Fruit fly (Drosophila melanogaster): ENCODE results near the gene lmgB.

The lmgB gene

dm6 chr2L:8511723-8512122 is 16.7 kb downstream of the lmgB start, which contains the start of gene CG13096 (continued):
- TF ChIP-seq CG13287 (GFP tag; IDR thresholded peaks at IDR 0.05; ENCODE audit: partially characterized antibody) (peak; percentile 100), nau (GFP tag; optimal IDR thresholded peaks at IDR 0.05) (no peak), CG10979 (tag; optimal IDR thresholded peaks at IDR 0.05) (no peak), crc (GFP tag; optimal IDR thresholded peaks at IDR 0.05) (no peak), ewg (GFP tag; optimal IDR thresholded peaks at IDR 0.05) (no peak), crp (GFP tag; optimal IDR thresholded peaks at IDR 0.05) (peak; percentile 73 to 95), Neu2 (GFP tag; optimal IDR thresholded peaks at IDR 0.05; ENCODE audit: borderline replicate concordance) (no peak), CG14014 (GFP tag; IDR thresholded peaks at IDR 0.05) (no peak), Scr (GFP tag; IDR thresholded peaks at IDR 0.05; ENCODE audit: partially characterized antibody) (peak; percentile 97), CG6683 (GFP tag; optimal IDR thresholded peaks at IDR 0.05) (no peak), NC2β (GFP tag; optimal IDR thresholded peaks at IDR 0.05) (no peak), h (optimal IDR thresholded peaks at IDR 0.05) (no peak), CG4360 (GFP tag; IDR thresholded peaks at IDR 0.05) (no peak), CG8924 (tag; optimal IDR thresholded peaks at IDR 0.05) (peak; percentile 6), sisA (GFP tag; IDR thresholded peaks at IDR 0.05) (no peak), dan (GFP tag; IDR thresholded peaks at IDR 0.05) (no peak), scrt (GFP tag; optimal IDR thresholded peaks at IDR 0.05) (no peak), fd64A (GFP tag; optimal IDR thresholded peaks at IDR 0.05) (no peak), Sry-δ (GFP tag; optimal IDR thresholded peaks at IDR 0.05) (peak; percentile 99), bcd (GFP tag; optimal IDR thresholded peaks at IDR 0.05) (no peak), Dbx (GFP tag; IDR thresholded peaks at IDR 0.05) (peak; percentile 52; the same call in 1 of the 3 replicates), ara (GFP tag; IDR thresholded peaks at IDR 0.05) (no peak), odd (GFP tag; optimal IDR thresholded peaks at IDR 0.05) (no peak), vnd (GFP tag; IDR thresholded peaks at IDR 0.05; ENCODE audit: partially characterized antibody) (peak; percentile 97), Lpt (GFP tag; optimal IDR thresholded peaks at IDR 0.05) (no peak), CG1647 (GFP tag; optimal IDR thresholded peaks at IDR 0.05) (no peak), stwl (tag; optimal IDR thresholded peaks at IDR 0.05) (peak; percentile 84), hb (GFP tag; IDR thresholded peaks at IDR 0.05; ENCODE audit: partially characterized antibody) (peak; percentile 98), rib (GFP tag; IDR thresholded peaks at IDR 0.05) (no peak), CG4282 (GFP tag; optimal IDR thresholded peaks at IDR 0.05) (no peak), CG6765 (GFP tag; optimal IDR thresholded peaks at IDR 0.05) (no peak), Sry-β (GFP tag; optimal IDR thresholded peaks at IDR 0.05) (no peak), amos (GFP tag; IDR thresholded peaks at IDR 0.05; ENCODE audit: partially characterized antibody) (peak; percentile 99), CG12299 (tag; optimal IDR thresholded peaks at IDR 0.05) (no peak), knrl (GFP tag; IDR thresholded peaks at IDR 0.05; ENCODE audit: partially characterized antibody) (peak; percentile 98), onecut (GFP tag; IDR thresholded peaks at IDR 0.05) (no peak; the same call in 1 of the 2 replicates), Drgx (GFP tag; IDR thresholded peaks at IDR 0.05) (no peak), MESR4 (GFP tag; optimal IDR thresholded peaks at IDR 0.05) (peak; percentile 66), CG7987 (GFP tag; optimal IDR thresholded peaks at IDR 0.05) (peak; percentile 80), jumu (GFP tag; optimal IDR thresholded peaks at IDR 0.05) (peak; percentile 14), dimm (GFP tag; IDR thresholded peaks at IDR 0.05) (no peak), CG8290 (GFP tag; optimal IDR thresholded peaks at IDR 0.05) (peak; percentile 90), CG8290 (tag; optimal IDR thresholded peaks at IDR 0.05) (peak; percentile 75 to 96), CG31441 (GFP tag; IDR thresholded peaks at IDR 0.05) (no peak; the same call in 1 of the 2 replicates), CG8281 (tag; optimal IDR thresholded peaks at IDR 0.05) (no peak), NC2α (GFP tag; optimal IDR thresholded peaks at IDR 0.05) (no peak), CG2116 (GFP tag; optimal IDR thresholded peaks at IDR 0.05) (peak; percentile 96), ase (GFP tag; IDR thresholded peaks at IDR 0.05) (peak; percentile 25; the same call in 1 of the 3 replicates), her (GFP tag; optimal IDR thresholded peaks at IDR 0.05) (peak; percentile 10), al (GFP tag; IDR thresholded peaks at IDR 0.05) (peak; percentile 17; the same call in 1 of the 2 replicates), btn (GFP tag; optimal IDR thresholded peaks at IDR 0.05) (no peak)
